Worm (Caenorhabditis elegans): ENCODE measurements around the gene sdn-1.

DNA sequence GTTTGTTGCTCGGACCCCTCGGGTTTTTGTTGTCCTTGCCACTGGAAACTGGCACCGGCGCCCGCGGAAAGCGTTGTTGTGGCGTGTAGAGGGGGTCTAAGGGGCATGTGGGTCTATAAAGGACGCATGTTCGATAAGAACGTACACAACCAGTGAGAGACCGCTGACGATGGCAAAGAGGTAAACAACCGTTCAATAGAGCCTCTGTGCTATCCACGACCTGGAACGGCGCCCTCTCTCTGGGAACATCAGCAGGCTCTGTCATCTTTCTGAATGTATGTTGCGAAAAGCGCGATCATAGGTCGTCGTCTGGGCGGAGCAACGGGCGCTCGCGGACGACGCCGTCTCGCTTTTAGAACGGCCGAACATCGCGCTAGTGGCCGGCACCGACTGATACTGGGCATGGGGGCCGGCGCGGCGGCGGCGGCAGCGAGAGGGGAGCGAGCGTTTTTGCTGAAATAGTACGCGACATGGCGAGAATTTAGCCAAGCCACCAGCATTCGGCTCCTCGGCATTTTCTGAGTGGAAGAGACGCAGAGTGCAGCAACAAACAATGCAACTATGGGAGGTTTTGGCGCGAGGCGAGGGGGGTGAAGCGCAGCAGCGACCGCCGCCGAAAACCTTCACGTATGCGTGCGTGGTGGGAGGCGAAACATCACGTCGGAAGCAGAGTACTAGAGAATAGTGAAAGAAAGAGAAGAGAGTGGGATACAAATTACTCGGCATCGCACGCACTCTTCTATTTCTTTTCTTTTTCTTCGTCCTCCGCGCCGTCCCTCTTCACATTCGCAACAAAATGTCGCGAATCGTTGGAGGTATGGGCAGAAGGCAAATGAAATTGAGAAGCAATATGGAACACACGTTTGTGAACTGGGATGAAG lies 44.2 kb upstream of the sdn-1 start:
- peak; percentile 90 for TF ChIP-seq nhr-20 (tag; optimal IDR thresholded peaks at IDR 0.05)
- peak in 1 of 2 experiments; percentile 41 for TF ChIP-seq ztf-11 (tag; optimal IDR thresholded peaks at IDR 0.05)
- TF ChIP-seq fkh-10 (GFP tag; optimal IDR thresholded peaks at IDR 0.05), result peak; percentile 86
- peak; percentile 20 to 88 (median 58) for TF ChIP-seq ceh-82 (tag; optimal IDR thresholded peaks at IDR 0.05)
- peak; percentile 75 for TF ChIP-seq ztf-4 (tag; optimal IDR thresholded peaks at IDR 0.05)
- no peak for TF ChIP-seq hpl-2 (GFP tag; optimal IDR thresholded peaks at IDR 0.05)
- TF ChIP-seq nhr-11 (tag; optimal IDR thresholded peaks at IDR 0.05), result no peak
- TF ChIP-seq unc-62 (GFP tag; optimal IDR thresholded peaks at IDR 0.05), result no peak
- TF ChIP-seq ceh-90 (tag; optimal IDR thresholded peaks at IDR 0.05), result no peak
- TF ChIP-seq egl-27 (tag; optimal IDR thresholded peaks at IDR 0.05), result peak; percentile 53 to 62
- no peak for TF ChIP-seq ama-1 (optimal IDR thresholded peaks at IDR 0.05)
- TF ChIP-seq ceh-63 (GFP tag; optimal IDR thresholded peaks at IDR 0.05), result no peak
- TF ChIP-seq nhr-85 (tag), result peak; percentile 76

All from whole organism, L1 larva.